Worm (Caenorhabditis elegans): Measurements from ENCODE around the gene srx-122.

srx-122 gene

DNA sequence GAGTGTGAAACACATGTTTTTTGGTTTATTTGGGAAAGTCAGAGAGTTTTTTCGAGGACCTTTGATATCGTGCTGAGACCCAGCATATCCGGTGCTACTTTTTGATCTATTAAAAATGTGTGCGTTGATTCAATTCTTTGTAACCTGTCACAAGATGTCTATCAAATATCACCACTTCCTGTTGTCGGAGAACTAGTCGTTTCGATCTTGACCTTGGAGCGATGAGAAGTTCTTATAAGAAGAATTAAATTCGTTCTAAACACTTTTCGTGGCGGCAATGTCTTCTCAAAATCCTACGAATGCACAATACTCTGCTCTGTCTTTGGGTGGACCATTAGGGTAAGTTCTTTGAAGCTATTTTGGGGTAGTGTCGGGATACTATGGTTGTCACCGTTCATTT is 18.4 kb upstream of the srx-122 start, which contains the start of gene F35F10.1:
F35F10.1 (plus strand) TSS at position 200 of the 400 bp plus-strand sequence.
- TF ChIP-seq nhr-84 (tag; optimal IDR thresholded peaks at IDR 0.05) (no peak), grh-1 (GFP tag; IDR thresholded peaks at IDR 0.05) (peak; percentile 9; the same call in 1 of the 2 replicates), rnt-1 (tag; optimal IDR thresholded peaks at IDR 0.05) (no peak), hlh-4 (tag; optimal IDR thresholded peaks at IDR 0.05) (no peak), nhr-11 (tag; optimal IDR thresholded peaks at IDR 0.05) (no peak), nhr-85 (tag) (peak; percentile 69), blmp-1 (tag; optimal IDR thresholded peaks at IDR 0.05) (peak; percentile 37), hlh-17 (GFP tag; optimal IDR thresholded peaks at IDR 0.05; ENCODE audit: borderline replicate concordance) (no peak)

DNA sequence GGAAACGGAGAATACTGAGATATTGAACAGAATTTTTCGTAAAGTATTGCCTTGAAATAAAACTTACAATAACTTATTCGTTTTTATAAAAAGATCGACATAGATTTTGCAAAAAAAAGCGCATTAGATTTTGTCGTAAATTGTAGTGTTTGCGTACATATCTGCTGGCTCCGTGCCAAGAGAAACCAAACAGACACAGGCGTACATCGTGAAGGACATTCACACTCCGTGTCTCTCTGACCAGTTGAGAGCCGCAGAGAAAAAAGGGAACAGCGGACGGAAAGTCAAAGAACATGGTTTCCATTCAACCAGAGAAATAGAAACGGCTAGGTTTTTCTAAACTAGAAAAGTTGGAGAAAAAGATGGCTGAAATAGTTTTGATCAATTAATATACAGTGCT is 17.6 kb upstream of the srx-122 start, which contains the start of gene arrd-19:
arrd-19 (minus strand) TSS at position 209 of the 400 bp plus-strand sequence.
- TF ChIP-seq hpl-2 (GFP tag; optimal IDR thresholded peaks at IDR 0.05) (no peak), ceh-90 (tag; optimal IDR thresholded peaks at IDR 0.05) (no peak), zag-1 (tag; optimal IDR thresholded peaks at IDR 0.05) (no peak), unc-30 (tag; optimal IDR thresholded peaks at IDR 0.05) (no peak), unc-62 (GFP tag; optimal IDR thresholded peaks at IDR 0.05) (no peak), mef-2 (tag; optimal IDR thresholded peaks at IDR 0.05) (no peak), C04F5.9 (tag; optimal IDR thresholded peaks at IDR 0.05) (no peak), lin-13 (GFP tag; optimal IDR thresholded peaks at IDR 0.05) (peak; percentile 38), fkh-4 (tag; optimal IDR thresholded peaks at IDR 0.05; ENCODE audit: borderline replicate concordance) (no peak), hlh-4 (tag; optimal IDR thresholded peaks at IDR 0.05) (no peak), nhr-85 (tag) (peak; percentile 97), isw-1 (GFP tag; IDR thresholded peaks at IDR 0.05) (peak; percentile 38; the same call in 1 of the 2 replicates), lsy-2 (tag; optimal IDR thresholded peaks at IDR 0.05) (peak; percentile 75 to 81), skn-1 (tag; optimal IDR thresholded peaks at IDR 0.05) (peak; percentile 52), sptf-1 (tag; optimal IDR thresholded peaks at IDR 0.05) (no peak), nhr-20 (tag; optimal IDR thresholded peaks at IDR 0.05) (peak; percentile 84), ceh-88 (GFP tag; IDR thresholded peaks at IDR 0.05) (no peak), fkh-8 (tag; optimal IDR thresholded peaks at IDR 0.05) (peak; percentile 66), swsn-7 (tag; optimal IDR thresholded peaks at IDR 0.05) (peak; percentile 77), snu-23 (GFP tag; optimal IDR thresholded peaks at IDR 0.05) (peak; percentile 82), unc-86 (tag; optimal IDR thresholded peaks at IDR 0.05) (peak; percentile 39), nhr-28 (tag; optimal IDR thresholded peaks at IDR 0.05) (no peak), ama-1 (optimal IDR thresholded peaks at IDR 0.05) (no peak), mdl-1 (tag; optimal IDR thresholded peaks at IDR 0.05) (peak in 1 of 2 experiments; percentile 71), nhr-84 (tag; optimal IDR thresholded peaks at IDR 0.05) (no peak), mep-1 (tag; optimal IDR thresholded peaks at IDR 0.05) (peak; percentile 88), nhr-90 (tag; optimal IDR thresholded peaks at IDR 0.05; ENCODE audit: poor library complexity) (peak; percentile 34), egl-27 (tag; optimal IDR thresholded peaks at IDR 0.05) (no peak), ces-1 (GFP tag; optimal IDR thresholded peaks at IDR 0.05) (no peak), jun-1 (tag; optimal IDR thresholded peaks at IDR 0.05) (peak; percentile 29), nhr-77 (tag; optimal IDR thresholded peaks at IDR 0.05) (peak; percentile 72), F16B12.6 (tag; optimal IDR thresholded peaks at IDR 0.05) (peak; percentile 86), lin-15B (tag; optimal IDR thresholded peaks at IDR 0.05) (peak; percentile 21), hlh-17 (GFP tag; optimal IDR thresholded peaks at IDR 0.05; ENCODE audit: borderline replicate concordance) (no peak), ceh-82 (tag; optimal IDR thresholded peaks at IDR 0.05) (peak in 2 of 3 experiments; percentile 36 to 76), sox-4 (tag; optimal IDR thresholded peaks at IDR 0.05) (no peak), nhr-237 (tag; optimal IDR thresholded peaks at IDR 0.05) (no peak), pqm-1 (tag; optimal IDR thresholded peaks at IDR 0.05) (no peak), Y116A8C.19 (tag; optimal IDR thresholded peaks at IDR 0.05; ENCODE audit: borderline replicate concordance) (no peak), rnt-1 (tag; optimal IDR thresholded peaks at IDR 0.05) (peak; percentile 78), lin-39 (tag; optimal IDR thresholded peaks at IDR 0.05) (no peak), unc-98 (GFP tag; IDR thresholded peaks at IDR 0.05) (no peak), nhr-71 (tag; optimal IDR thresholded peaks at IDR 0.05) (peak; percentile 88), mab-9 (GFP tag; IDR thresholded peaks at IDR 0.05) (peak; percentile 43; the same call in 1 of the 2 replicates), sup-37 (GFP tag; optimal IDR thresholded peaks at IDR 0.05) (no peak), nhr-11 (tag; optimal IDR thresholded peaks at IDR 0.05) (no peak), ztf-4 (tag; optimal IDR thresholded peaks at IDR 0.05) (no peak), fkh-10 (GFP tag; optimal IDR thresholded peaks at IDR 0.05) (no peak), alr-1 (tag; optimal IDR thresholded peaks at IDR 0.05; ENCODE audit: borderline replicate concordance) (no peak)

All from whole organism, L1 larva.